Worm (Caenorhabditis elegans) whole organism, midembryonic: ENCODE measurements around the gene rpl-33.

ENCODE experiments used
- T22C8.4 ChIP-seq: fragments of 200-800 bp; sonication (Bioruptor generic); IDR thresholded peaks from 2 replicates; pipeline ENCODE4 v1.3.6; 2022; ENCODE audit warnings: missing genetic modification characterization, missing compliant biosample characterization
- cog-1 ChIP-seq: sonication (generic microtip); optimal IDR thresholded peaks from 2 replicates; lab custom pipeline; 2016; ENCODE audit warnings: missing genetic modification characterization, missing compliant biosample characterization
- flt-1 ChIP-seq: fragments of 200-800 bp; sonication (Bioruptor generic); IDR thresholded peaks from 2 replicates; pipeline ENCODE4 v1.3.6; 2022; ENCODE audit warnings: missing genetic modification characterization, missing compliant biosample characterization
- klf-2 ChIP-seq: fragments of 200-800 bp; sonication (Bioruptor generic); conservative IDR thresholded peaks from 2 replicates; pipeline ENCODE4 v1.3.6; 2022; ENCODE audit warnings: missing genetic modification reagents, missing genetic modification characterization, missing compliant biosample characterization
- med-1 ChIP-seq: sonication (generic microtip); optimal IDR thresholded peaks from 2 replicates; lab custom pipeline; 2017; ENCODE audit warnings: missing genetic modification characterization, mild to moderate bottlenecking, missing compliant biosample characterization, antibody characterized with exemption, missing genetic modification reagents; ENCODE audit not compliant: insufficient read depth
- ref-1 ChIP-seq: fragments of 200-800 bp; sonication (Bioruptor generic); conservative IDR thresholded peaks from 2 replicates; pipeline ENCODE4 v1.3.6; 2022; ENCODE audit warnings: missing genetic modification reagents, missing genetic modification characterization, missing compliant biosample characterization
- tab-1 ChIP-seq: fragments of 200-800 bp; sonication (Bioruptor generic); IDR thresholded peaks from 2 replicates; pipeline ENCODE4 v1.3.6; 2022; ENCODE audit warnings: missing genetic modification characterization, missing compliant biosample characterization
- ztf-23 ChIP-seq: fragments of 200-800 bp; sonication (Bioruptor generic); IDR thresholded peaks from 2 replicates; pipeline ENCODE4 v1.3.6; 2022; ENCODE audit warnings: missing genetic modification reagents, missing genetic modification characterization, missing compliant biosample characterization
- ztf-29 ChIP-seq: fragments of 200-800 bp; sonication (Bioruptor generic); IDR thresholded peaks from 2 replicates; pipeline ENCODE4 v1.3.6; 2022; ENCODE audit warnings: missing genetic modification reagents, missing genetic modification characterization, missing compliant biosample characterization

Gene rpl-33

DNA sequence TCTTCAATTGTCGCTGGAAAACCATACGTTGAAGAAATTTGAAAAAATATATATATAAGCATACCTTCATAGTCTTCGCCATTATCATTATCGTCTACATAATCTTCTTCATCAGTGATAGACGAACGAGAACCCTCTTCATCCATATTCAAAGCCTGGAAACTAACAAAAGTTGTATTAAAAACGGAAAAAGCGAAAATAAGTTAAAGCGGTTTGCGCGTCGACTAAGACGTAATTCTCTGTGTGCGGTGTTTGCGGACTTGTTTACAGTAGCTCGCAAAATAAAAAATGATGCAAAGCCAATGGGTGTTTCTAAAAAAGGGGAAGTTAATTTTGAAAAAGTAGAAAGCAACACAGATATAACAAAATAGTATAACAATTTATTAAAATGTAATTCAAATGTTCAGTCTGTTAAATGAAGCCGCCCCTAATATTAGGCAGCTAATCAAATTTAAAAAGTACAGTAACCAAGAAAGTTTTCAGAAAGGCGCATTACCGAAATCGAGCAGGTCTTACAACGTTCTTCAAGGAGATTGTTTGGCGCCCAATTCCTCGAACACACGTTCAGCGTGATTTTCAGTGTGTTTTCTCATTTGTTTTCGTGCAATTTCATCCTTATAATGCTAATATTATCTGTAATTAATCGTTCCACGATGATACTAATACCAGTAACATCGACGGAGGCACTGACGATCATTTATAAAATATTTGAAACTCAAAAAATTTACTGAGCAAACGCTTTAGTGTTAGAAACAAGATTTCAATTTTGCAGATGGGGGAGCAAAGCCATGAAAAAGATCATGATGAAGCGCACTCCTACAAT, 26.7 kb downstream of the rpl-33 start, which contains the start of the genes T07F8.4 and gld-3:
TSS of gene T07F8.4 (minus strand) at position 162 of the 823 bp plus-strand sequence.
TSS of gene gld-3 (plus strand) at position 773 of the 823 bp plus-strand sequence.
- TF ChIP-seq tab-1 (GFP tag; lab: Robert Waterston, UW) (no peak), cog-1 (no peak), flt-1 (GFP tag; lab: Robert Waterston, UW) (no peak), ref-1 (GFP tag; lab: Robert Waterston, UW) (no peak), T22C8.4 (no peak), klf-2 (GFP tag; lab: Robert Waterston, UW) (no peak), ztf-29 (GFP tag; lab: Robert Waterston, UW) (no peak), ztf-23 (GFP tag; lab: Robert Waterston, UW) (no peak), med-1 (GFP tag; lab: Kevin White, UChicago) (no peak)

DNA sequence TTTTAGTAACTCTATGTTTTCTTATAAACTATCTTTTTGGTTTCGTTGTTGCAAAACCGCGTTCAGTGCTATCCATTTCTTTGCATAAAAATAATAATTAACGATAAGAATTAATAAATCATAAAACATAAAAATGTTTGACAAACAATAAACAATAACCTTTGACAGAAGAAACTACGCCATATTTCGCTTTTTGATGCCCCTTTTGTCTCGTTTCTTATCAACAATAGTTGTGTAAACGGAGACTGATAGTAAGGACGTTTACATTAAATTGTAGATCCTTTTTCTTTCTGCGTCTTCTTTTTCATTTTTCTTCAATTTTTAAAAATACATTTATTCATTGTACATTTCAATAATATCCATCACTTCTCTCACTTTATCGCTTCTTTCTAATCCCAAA, 33.7 kb downstream of the rpl-33 start:
- TF ChIP-seq med-1 (GFP tag; lab: Kevin White, UChicago) (no peak), cog-1 (no peak), ref-1 (GFP tag; lab: Robert Waterston, UW) (no peak), ztf-23 (GFP tag; lab: Robert Waterston, UW) (no peak), tab-1 (GFP tag; lab: Robert Waterston, UW) (no peak), flt-1 (GFP tag; lab: Robert Waterston, UW) (no peak), ztf-29 (GFP tag; lab: Robert Waterston, UW) (no peak)

DNA sequence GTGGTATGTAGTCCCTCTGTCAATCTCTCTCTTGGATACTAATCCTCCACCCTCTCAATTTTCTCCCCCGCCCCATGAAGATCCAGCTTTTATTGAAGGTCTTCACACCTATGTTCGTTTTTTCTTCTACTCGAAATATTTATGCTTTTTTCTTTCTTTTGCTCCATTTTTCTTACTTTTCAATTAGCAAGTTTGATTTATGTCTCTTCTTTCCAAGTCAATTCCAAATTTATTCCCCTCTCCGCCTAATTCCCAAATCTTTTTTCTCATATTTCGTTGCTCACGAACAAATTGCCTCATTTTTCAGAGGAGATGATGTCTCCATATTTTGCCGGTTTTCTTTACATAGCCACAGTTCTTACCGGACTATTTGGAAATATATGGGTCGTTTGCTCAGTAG, 38.9 kb downstream of the rpl-33 start, which contains the start of gene npr-31:
TSS of gene npr-31 (plus strand) at position 301 of the 400 bp plus-strand sequence.
- no peak for TF ChIP-seq klf-2 (GFP tag; lab: Robert Waterston, UW)
- no peak for TF ChIP-seq ref-1 (GFP tag; lab: Robert Waterston, UW)
- TF ChIP-seq ztf-29 (GFP tag; lab: Robert Waterston, UW), result no peak
- TF ChIP-seq T22C8.4, result no peak
- no peak for TF ChIP-seq flt-1 (GFP tag; lab: Robert Waterston, UW)
- TF ChIP-seq cog-1, result no peak
- no peak for TF ChIP-seq tab-1 (GFP tag; lab: Robert Waterston, UW)
- TF ChIP-seq ztf-23 (GFP tag; lab: Robert Waterston, UW), result no peak
- no peak for TF ChIP-seq med-1 (GFP tag; lab: Kevin White, UChicago)

DNA sequence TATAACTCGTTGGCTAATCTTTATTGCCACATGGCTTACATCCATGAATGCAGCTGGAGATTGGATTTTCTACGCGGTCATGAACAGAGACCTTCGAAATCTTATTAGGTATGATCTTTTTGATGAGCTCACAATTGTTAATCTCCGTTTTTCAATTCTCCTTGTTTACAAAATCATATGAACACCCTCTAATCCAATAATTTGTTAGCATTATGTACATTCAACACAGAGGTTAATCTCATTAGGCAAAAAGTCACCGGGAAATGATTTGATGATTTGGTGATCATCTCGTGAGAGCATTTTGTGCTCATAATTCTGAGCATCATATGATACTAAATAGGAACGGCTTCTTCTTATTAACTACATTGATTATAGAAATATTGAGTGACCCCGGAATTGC, 40.9 kb downstream of the rpl-33 start:
- TF ChIP-seq ref-1 (GFP tag; lab: Robert Waterston, UW), result no peak
- TF ChIP-seq T22C8.4, result no peak

DNA sequence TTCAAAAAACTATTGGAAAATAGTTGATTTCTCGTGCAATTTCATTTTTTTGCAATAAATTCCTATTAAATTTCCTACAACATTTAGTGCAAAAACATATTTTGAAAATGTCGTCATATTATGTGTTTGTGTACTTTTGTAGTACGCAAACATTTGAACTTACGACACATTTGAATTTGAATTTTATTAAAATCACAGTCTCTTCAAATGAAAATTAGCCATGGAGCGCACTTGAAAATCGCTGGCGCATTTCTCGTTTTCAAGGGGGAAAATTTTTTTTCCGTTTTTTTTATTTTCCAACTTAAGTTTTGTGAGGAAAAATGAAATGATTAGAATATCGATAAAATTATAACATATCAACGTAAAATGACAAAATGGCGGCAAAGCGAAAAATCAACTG, 42.2 kb downstream of the rpl-33 start:
- TF ChIP-seq ztf-29 (GFP tag; lab: Robert Waterston, UW) (no peak), cog-1 (no peak), T22C8.4 (no peak), flt-1 (GFP tag; lab: Robert Waterston, UW) (no peak), klf-2 (GFP tag; lab: Robert Waterston, UW) (no peak), med-1 (GFP tag; lab: Kevin White, UChicago) (no peak), ztf-23 (GFP tag; lab: Robert Waterston, UW) (no peak)

DNA sequence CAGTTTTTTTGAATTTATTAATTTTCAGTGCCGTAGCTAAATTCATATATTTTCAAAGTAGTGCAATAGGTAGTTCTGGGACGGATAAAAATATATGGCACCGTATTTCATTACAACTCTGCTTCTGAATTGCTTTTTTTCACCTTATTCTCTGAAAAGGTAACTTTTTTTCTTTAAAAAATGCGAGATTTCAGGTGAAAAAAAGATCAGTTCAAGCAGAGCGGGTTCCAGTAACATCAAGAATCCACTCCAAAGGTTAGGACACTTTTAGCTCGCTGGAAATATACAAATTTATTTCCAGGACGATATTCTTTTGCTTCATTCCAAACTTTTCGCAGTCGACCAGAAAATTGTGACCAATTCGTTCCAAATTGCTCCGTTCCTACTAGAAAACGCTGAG, 42.7 kb downstream of the rpl-33 start, which contains the start of gene T07F8.1:
TSS of gene T07F8.1 (plus strand) at position 301 of the 400 bp plus-strand sequence.
- no peak for TF ChIP-seq ref-1 (GFP tag; lab: Robert Waterston, UW)
- TF ChIP-seq klf-2 (GFP tag; lab: Robert Waterston, UW), result no peak
- no peak for TF ChIP-seq ztf-23 (GFP tag; lab: Robert Waterston, UW)
- no peak for TF ChIP-seq med-1 (GFP tag; lab: Kevin White, UChicago)
- no peak for TF ChIP-seq flt-1 (GFP tag; lab: Robert Waterston, UW)
- TF ChIP-seq ztf-29 (GFP tag; lab: Robert Waterston, UW), result no peak
- TF ChIP-seq T22C8.4, result no peak
- no peak for TF ChIP-seq tab-1 (GFP tag; lab: Robert Waterston, UW)
- TF ChIP-seq cog-1, result no peak

DNA sequence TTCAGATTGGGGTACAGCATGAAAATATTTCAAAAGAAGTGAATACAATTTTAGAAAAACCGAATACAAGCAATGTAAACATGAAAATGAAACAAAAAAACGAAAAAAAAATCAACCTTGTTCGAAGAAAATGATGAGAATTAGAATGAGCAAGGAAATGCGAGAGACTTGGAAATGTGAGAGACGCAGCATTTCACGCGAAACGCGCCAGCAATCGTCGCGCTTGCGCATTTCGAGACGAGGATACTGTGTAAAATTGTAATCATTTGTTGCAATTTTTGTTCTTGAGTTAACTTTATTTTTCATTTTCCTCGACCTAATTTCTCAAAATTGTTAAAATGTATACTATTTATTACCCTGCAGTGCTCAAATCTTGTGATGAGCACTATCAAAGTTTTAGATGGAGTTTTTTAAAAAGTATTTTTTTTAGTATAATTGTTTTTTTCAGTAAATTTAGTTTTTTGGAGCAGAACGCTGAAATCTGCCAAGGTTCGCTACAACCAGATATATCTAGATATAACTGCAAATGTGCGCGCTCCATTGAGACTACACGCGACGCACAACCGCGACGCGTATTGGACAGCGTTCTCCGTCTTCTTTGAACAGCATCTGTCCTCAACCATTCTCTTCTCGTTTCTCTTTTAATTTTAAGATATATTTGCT, 46.7 kb downstream of the rpl-33 start, which contains the start of gene fust-1:
TSS of gene fust-1 (plus strand) at position 613 of the 663 bp plus-strand sequence.
- TF ChIP-seq T22C8.4, result no peak
- peak; percentile 94 for TF ChIP-seq cog-1
- peak; percentile 69; the same call in 1 of the 2 replicates for TF ChIP-seq klf-2 (GFP tag; lab: Robert Waterston, UW)
- peak; percentile 84 for TF ChIP-seq flt-1 (GFP tag; lab: Robert Waterston, UW)
- TF ChIP-seq med-1 (GFP tag; lab: Kevin White, UChicago), result peak; percentile 56
- peak; percentile 87 for TF ChIP-seq ztf-23 (GFP tag; lab: Robert Waterston, UW)
- peak; percentile 72; the same call in 1 of the 2 replicates for TF ChIP-seq tab-1 (GFP tag; lab: Robert Waterston, UW)
- no peak for TF ChIP-seq ztf-29 (GFP tag; lab: Robert Waterston, UW)

DNA sequence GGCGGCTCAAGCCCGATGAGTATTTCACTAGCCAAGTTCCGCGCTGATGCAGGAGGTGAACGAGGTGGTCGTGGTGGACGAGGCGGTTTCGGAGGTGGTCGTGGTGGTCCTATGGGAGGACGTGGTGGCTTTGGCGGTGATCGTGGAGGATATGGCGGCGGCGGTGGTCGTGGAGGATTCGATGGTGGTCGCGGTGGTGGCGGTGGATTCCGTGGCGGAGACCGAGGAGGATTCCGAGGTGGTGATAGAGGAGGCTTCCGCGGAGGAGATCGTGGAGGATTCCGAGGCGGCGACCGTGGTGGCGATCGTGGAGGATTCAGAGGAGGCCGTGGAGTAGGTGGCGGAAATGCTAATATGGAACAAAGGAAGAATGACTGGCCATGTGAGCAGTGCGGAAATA, 49.3 kb downstream of the rpl-33 start:
- TF ChIP-seq T22C8.4 (no peak), tab-1 (GFP tag; lab: Robert Waterston, UW) (no peak), ztf-23 (GFP tag; lab: Robert Waterston, UW) (no peak), flt-1 (GFP tag; lab: Robert Waterston, UW) (no peak), ref-1 (GFP tag; lab: Robert Waterston, UW) (no peak), ztf-29 (GFP tag; lab: Robert Waterston, UW) (no peak), klf-2 (GFP tag; lab: Robert Waterston, UW) (no peak), med-1 (GFP tag; lab: Kevin White, UChicago) (no peak), cog-1 (no peak)

DNA sequence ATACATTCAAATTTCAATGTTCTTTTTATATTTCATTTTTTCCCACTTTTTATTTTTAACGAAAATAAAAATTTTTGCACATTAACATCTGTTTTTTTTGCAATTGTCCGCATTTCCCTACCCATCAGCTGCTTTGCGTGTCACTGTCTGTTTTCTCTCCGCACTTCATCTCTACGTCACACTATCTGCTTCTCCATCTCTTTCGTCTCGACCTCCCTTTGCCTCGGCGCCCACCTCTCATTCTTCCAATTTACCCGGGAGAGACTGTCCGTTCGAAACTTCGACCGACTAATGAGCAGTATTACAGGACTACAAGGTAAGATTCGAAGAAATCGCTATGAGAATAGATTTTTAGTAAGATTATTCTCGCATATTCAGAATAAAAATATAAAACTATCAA, 50.0 kb downstream of the rpl-33 start, which contains the start of gene C27H5.2:
TSS of gene C27H5.2 (plus strand) at position 190 of the 400 bp plus-strand sequence.
- TF ChIP-seq klf-2 (GFP tag; lab: Robert Waterston, UW), result no peak
- no peak for TF ChIP-seq ztf-23 (GFP tag; lab: Robert Waterston, UW)
- no peak for TF ChIP-seq T22C8.4
- no peak for TF ChIP-seq med-1 (GFP tag; lab: Kevin White, UChicago)
- TF ChIP-seq ref-1 (GFP tag; lab: Robert Waterston, UW), result no peak
- no peak for TF ChIP-seq tab-1 (GFP tag; lab: Robert Waterston, UW)
- TF ChIP-seq ztf-29 (GFP tag; lab: Robert Waterston, UW), result no peak
- no peak for TF ChIP-seq cog-1
- TF ChIP-seq flt-1 (GFP tag; lab: Robert Waterston, UW), result no peak
